Fruit fly (Drosophila melanogaster): ENCODE measurements around the gene CG31229.

CG31229 gene

DNA sequence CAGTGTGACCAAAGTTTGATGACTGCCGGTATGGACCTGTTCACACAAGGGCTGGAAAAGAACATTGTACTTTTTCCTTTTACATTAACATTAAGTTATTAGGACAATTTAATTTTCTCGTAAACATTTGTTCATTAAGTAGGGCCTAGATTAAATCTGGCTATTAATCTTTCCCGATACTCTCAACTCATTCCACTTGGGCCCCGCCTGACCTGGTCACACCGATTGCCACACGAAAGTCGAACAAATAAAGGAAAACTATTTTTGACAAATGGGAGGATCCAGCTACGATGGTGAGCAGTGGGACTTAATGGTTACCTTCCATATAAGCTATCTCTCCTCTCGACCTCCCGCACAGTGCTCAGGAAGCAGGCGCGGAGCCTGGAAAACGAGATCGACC is 4.1 kb upstream of the CG31229 start, which contains the start of the genes Cpsf73 and Gos28 (continued):
- no peak for TF ChIP-seq ewg (GFP tag; optimal IDR thresholded peaks at IDR 0.05)
- no peak for TF ChIP-seq TFAM (GFP tag; optimal IDR thresholded peaks at IDR 0.05)
- TF ChIP-seq CG3726 (GFP tag; IDR thresholded peaks at IDR 0.05): no peak
- TF ChIP-seq her (GFP tag; optimal IDR thresholded peaks at IDR 0.05): no peak
- no peak for TF ChIP-seq fd102C (GFP tag; optimal IDR thresholded peaks at IDR 0.05)
- no peak for TF ChIP-seq Bteb2 (GFP tag; optimal IDR thresholded peaks at IDR 0.05)
- TF ChIP-seq CG8478 (optimal IDR thresholded peaks at IDR 0.05): no peak
- no peak for TF ChIP-seq CG8281 (tag; optimal IDR thresholded peaks at IDR 0.05)
- TF ChIP-seq HLH3B (GFP tag; IDR thresholded peaks at IDR 0.05): no peak
- no peak for TF ChIP-seq CG5953 (GFP tag; IDR thresholded peaks at IDR 0.05)
- TF ChIP-seq exex (tag; optimal IDR thresholded peaks at IDR 0.05): no peak
- TF ChIP-seq ham (GFP tag; IDR thresholded peaks at IDR 0.05): no peak
- TF ChIP-seq dysf (GFP tag; IDR thresholded peaks at IDR 0.05): no peak
- no peak for TF ChIP-seq usp (GFP tag; optimal IDR thresholded peaks at IDR 0.05)
- peak; percentile 34 for TF ChIP-seq vfl (GFP tag; optimal IDR thresholded peaks at IDR 0.05)
- TF ChIP-seq schlank (tag; optimal IDR thresholded peaks at IDR 0.05): no peak
- TF ChIP-seq amos (GFP tag; IDR thresholded peaks at IDR 0.05; ENCODE audit: partially characterized antibody): no peak
- TF ChIP-seq CG9876 (GFP tag; optimal IDR thresholded peaks at IDR 0.05): no peak
- TF ChIP-seq dan (GFP tag; IDR thresholded peaks at IDR 0.05): no peak
- TF ChIP-seq CG6654 (GFP tag; optimal IDR thresholded peaks at IDR 0.05): no peak
- TF ChIP-seq org-1 (GFP tag; optimal IDR thresholded peaks at IDR 0.05): no peak
- no peak for TF ChIP-seq chinmo (GFP tag; IDR thresholded peaks at IDR 0.05; ENCODE audit: partially characterized antibody)
- TF ChIP-seq CG7372 (GFP tag; IDR thresholded peaks at IDR 0.05): no peak
- TF ChIP-seq CG17568 (GFP tag; optimal IDR thresholded peaks at IDR 0.05): no peak
- TF ChIP-seq CG12391 (tag; optimal IDR thresholded peaks at IDR 0.05): peak; percentile 49
- no peak for TF ChIP-seq CG16863 (GFP tag; optimal IDR thresholded peaks at IDR 0.05)
- no peak for TF ChIP-seq gsb (GFP tag; IDR thresholded peaks at IDR 0.05)
- TF ChIP-seq CG4424 (GFP tag; optimal IDR thresholded peaks at IDR 0.05): no peak
- TF ChIP-seq Dad (GFP tag; optimal IDR thresholded peaks at IDR 0.05): no peak
- TF ChIP-seq CG8944 (GFP tag; optimal IDR thresholded peaks at IDR 0.05): peak; percentile 18
- TF ChIP-seq CG32767 (GFP tag; IDR thresholded peaks at IDR 0.05): no peak
- peak; percentile 4 for TF ChIP-seq ERR (GFP tag; optimal IDR thresholded peaks at IDR 0.05)
- TF ChIP-seq H15 (GFP tag; IDR thresholded peaks at IDR 0.05): no peak
- TF ChIP-seq rib (GFP tag; IDR thresholded peaks at IDR 0.05): no peak
- peak; percentile 15 for TF ChIP-seq pho (GFP tag; optimal IDR thresholded peaks at IDR 0.05)
- 0 out of 2 replicates have a peak, but pooled peaks have one; percentile 34 for TF ChIP-seq unc-4 (GFP tag; IDR thresholded peaks at IDR 0.05; ENCODE audit: partially characterized antibody)
- TF ChIP-seq tgo (GFP tag; IDR thresholded peaks at IDR 0.05): no peak
- TF ChIP-seq CG2129 (GFP tag; IDR thresholded peaks at IDR 0.05; ENCODE audit: partially characterized antibody): no peak
- no peak for TF ChIP-seq mirr (GFP tag; optimal IDR thresholded peaks at IDR 0.05)
- TF ChIP-seq ATbp (GFP tag; optimal IDR thresholded peaks at IDR 0.05): no peak
- TF ChIP-seq CG4328 (GFP tag; optimal IDR thresholded peaks at IDR 0.05): no peak
- peak; percentile 90 for TF ChIP-seq Sin3A (optimal IDR thresholded peaks at IDR 0.05)
- no peak for TF ChIP-seq Hr78 (GFP tag; optimal IDR thresholded peaks at IDR 0.05)
- TF ChIP-seq dmrt99B (tag; optimal IDR thresholded peaks at IDR 0.05): no peak
- TF ChIP-seq CG2116 (GFP tag; optimal IDR thresholded peaks at IDR 0.05): peak; percentile 51
- no peak for TF ChIP-seq Abd-B (GFP tag; optimal IDR thresholded peaks at IDR 0.05)
- peak; percentile 51 for TF ChIP-seq Sry-δ (GFP tag; optimal IDR thresholded peaks at IDR 0.05)
- no peak for TF ChIP-seq CG30431 (GFP tag; optimal IDR thresholded peaks at IDR 0.05)
- no peak for TF ChIP-seq Ravus (GFP tag; IDR thresholded peaks at IDR 0.05)
- TF ChIP-seq CG7271 (tag; optimal IDR thresholded peaks at IDR 0.05): peak; percentile 1
- no peak for TF ChIP-seq CG12155 (GFP tag; optimal IDR thresholded peaks at IDR 0.05)
- peak in 1 of 2 experiments; percentile 42 for TF ChIP-seq chif (GFP tag; optimal IDR thresholded peaks at IDR 0.05)
- no peak for TF ChIP-seq fd96Cb (tag; optimal IDR thresholded peaks at IDR 0.05)

All from whole organism, embryonic.